Worm (Caenorhabditis elegans): Measurements from ENCODE around the gene dmsr-8.

ce11 chrV:10471007-10471406 is 43.2 kb downstream of the dmsr-8 start:
- TF ChIP-seq nhr-77 (tag; optimal IDR thresholded peaks at IDR 0.05) (no peak), ama-1 (optimal IDR thresholded peaks at IDR 0.05) (peak; percentile 21), lin-39 (tag; optimal IDR thresholded peaks at IDR 0.05) (no peak)
